Fruit fly (Drosophila melanogaster) whole organism, embryonic: ENCODE measurements around the gene Lamtor4.

Experiments used
- Awh ChIP-seq: fragments of 200-800 bp; sonication (Bioruptor generic); IDR thresholded peaks from 2 replicates; pipeline ENCODE4, ENCODE4 v1.3.6; 2022; ENCODE audit warnings: missing biosample characterization, missing genetic modification characterization
- CG10147 ChIP-seq: fragments of 200-800 bp; sonication (Bioruptor generic); optimal IDR thresholded peaks from 2 replicates; lab custom pipeline; 2019; ENCODE audit warnings: missing biosample characterization, mild to moderate bottlenecking, missing genetic modification characterization, moderate library complexity
- CG10462 ChIP-seq: fragments of 200-800 bp; sonication (Bioruptor generic); optimal IDR thresholded peaks from 2 replicates; lab custom pipeline; 2016; ENCODE audit warnings: missing biosample characterization, missing genetic modification characterization
- CG11093 ChIP-seq: fragments of 200-800 bp; sonication (Bioruptor generic); IDR thresholded peaks from 3 replicates; pipeline ENCODE4 v1.3.6; 2022; ENCODE audit warnings: missing biosample characterization, missing genetic modification characterization
- CG1233 ChIP-seq: fragments of 200-800 bp; sonication (Bioruptor generic); optimal IDR thresholded peaks from 4 replicates; lab custom pipeline; 2018; ENCODE audit warnings: missing biosample characterization, mild to moderate bottlenecking, missing genetic modification characterization
- CG13123 ChIP-seq: fragments of 200-800 bp; sonication (Bioruptor generic); optimal IDR thresholded peaks from 2 replicates; lab custom pipeline; 2016; ENCODE audit warnings: missing biosample characterization, missing genetic modification characterization
- CG14014 ChIP-seq: fragments of 200-800 bp; sonication (Bioruptor generic); IDR thresholded peaks from 2 replicates; pipeline ENCODE4 v1.3.6; 2022; ENCODE audit warnings: missing biosample characterization, missing genetic modification characterization
- CG15011 ChIP-seq: fragments of 200-800 bp; sonication (Bioruptor generic); optimal IDR thresholded peaks from 3 replicates; lab custom pipeline; 2018; ENCODE audit warnings: missing biosample characterization, mild to moderate bottlenecking, missing genetic modification characterization
- CG17359 ChIP-seq: fragments of 200-800 bp; sonication (Bioruptor generic); optimal IDR thresholded peaks from 3 replicates; lab custom pipeline; 2018; ENCODE audit warnings: missing biosample characterization, mild to moderate bottlenecking, missing genetic modification characterization, moderate library complexity
- CG17361 ChIP-seq: fragments of 200-800 bp; sonication (Bioruptor generic); IDR thresholded peaks from 3 replicates; pipeline ENCODE4 v1.3.6; 2022; ENCODE audit warnings: missing biosample characterization, missing genetic modification characterization
- CG17568 ChIP-seq: fragments of 200-800 bp; sonication (Bioruptor generic); optimal IDR thresholded peaks from 2 replicates; lab custom pipeline; 2018; ENCODE audit warnings: missing biosample characterization, mild to moderate bottlenecking, missing genetic modification characterization, moderate library complexity
- CG2875 ChIP-seq: fragments of 200-800 bp; sonication (Bioruptor generic); optimal IDR thresholded peaks from 2 replicates; lab custom pipeline; 2017; ENCODE audit warnings: missing biosample characterization, mild to moderate bottlenecking, missing genetic modification characterization, missing genetic modification reagents
- CG31365 ChIP-seq: fragments of 200-800 bp; sonication (Bioruptor generic); optimal IDR thresholded peaks from 2 replicates; lab custom pipeline; 2018; ENCODE audit warnings: missing biosample characterization, mild to moderate bottlenecking, missing genetic modification characterization
- CG32767 ChIP-seq: fragments of 200-800 bp; sonication (Bioruptor generic); IDR thresholded peaks from 2 replicates; pipeline ENCODE4 v1.3.6; 2022; ENCODE audit warnings: missing biosample characterization, missing genetic modification characterization
- CG3995 ChIP-seq: fragments of 200-800 bp; sonication (Bioruptor generic); optimal IDR thresholded peaks from 3 replicates; lab custom pipeline; 2016; ENCODE audit warnings: missing biosample characterization, missing genetic modification characterization
- CG4360 ChIP-seq: fragments of 200-800 bp; sonication (Bioruptor generic); IDR thresholded peaks from 2 replicates; pipeline ENCODE4 v1.3.6; 2022; ENCODE audit warnings: missing biosample characterization, missing genetic modification characterization
- CG4424 ChIP-seq: fragments of 200-800 bp; sonication (Bioruptor generic); optimal IDR thresholded peaks from 3 replicates; lab custom pipeline; 2016; ENCODE audit warnings: missing biosample characterization, missing genetic modification characterization
- CG4820 ChIP-seq: fragments of 200-800 bp; sonication (Bioruptor generic); optimal IDR thresholded peaks from 3 replicates; lab custom pipeline; 2016; ENCODE audit warnings: missing biosample characterization, missing genetic modification characterization
- CG5953 ChIP-seq: fragments of 200-800 bp; sonication (Bioruptor generic); IDR thresholded peaks from 2 replicates; pipeline ENCODE4 v1.3.6; 2022; ENCODE audit warnings: missing biosample characterization, missing genetic modification characterization
- CG6254 ChIP-seq: fragments of 200-800 bp; sonication (Bioruptor generic); optimal IDR thresholded peaks from 3 replicates; lab custom pipeline; 2017; ENCODE audit warnings: mild to moderate bottlenecking, missing biosample characterization, missing genetic modification reagents, missing genetic modification characterization
- CG6765 ChIP-seq: fragments of 200-800 bp; sonication (Bioruptor generic); optimal IDR thresholded peaks from 3 replicates; lab custom pipeline; 2017; ENCODE audit warnings: missing biosample characterization, mild to moderate bottlenecking, missing genetic modification characterization
- CG9876 ChIP-seq: fragments of 200-800 bp; sonication (Bioruptor generic); optimal IDR thresholded peaks from 2 replicates; lab custom pipeline; 2016; ENCODE audit warnings: missing biosample characterization, missing genetic modification characterization
- CG9932 ChIP-seq: fragments of 200-800 bp; sonication (Bioruptor generic); IDR thresholded peaks from 2 replicates; pipeline ENCODE4 v1.3.6; 2022; ENCODE audit warnings: missing biosample characterization, missing genetic modification characterization
- Dbx ChIP-seq: fragments of 200-800 bp; sonication (Bioruptor generic); IDR thresholded peaks from 3 replicates; pipeline ENCODE4 v1.3.6; 2022; ENCODE audit warnings: missing biosample characterization, missing genetic modification characterization
- Dfd ChIP-seq, 2 experiments: fragments of >200 bp; optimal IDR thresholded peaks; 2 replicates each; lab custom pipeline; 2017; ENCODE audit warnings: missing biosample characterization in 2 of 2, missing genetic modification characterization in 2 of 2
- Dref ChIP-seq: fragments of 200-800 bp; sonication (Bioruptor generic); IDR thresholded peaks from 2 replicates; pipeline ENCODE4 v1.3.6; 2022; ENCODE audit warnings: missing biosample characterization, missing genetic modification characterization
- Ets65A ChIP-seq: fragments of 200-800 bp; sonication (Bioruptor generic); peaks from one replicate; lab custom pipeline; 2016; ENCODE audit warnings: missing biosample characterization, missing genetic modification characterization
- Lhr ChIP-seq: fragments of 200-800 bp; sonication (Bioruptor generic); optimal IDR thresholded peaks from 3 replicates; lab custom pipeline; 2017; ENCODE audit warnings: mild to moderate bottlenecking, missing biosample characterization, missing genetic modification reagents, missing genetic modification characterization
- Med ChIP-seq: fragments of 200-800 bp; sonication (Bioruptor generic); peaks from one replicate; lab custom pipeline; 2016; ENCODE audit warnings: missing biosample characterization, missing genetic modification characterization, mild to moderate bottlenecking, inconsistent platforms, moderate library complexity
- NK7.1 ChIP-seq: fragments of 200-800 bp; sonication (Bioruptor generic); optimal IDR thresholded peaks from 3 replicates; lab custom pipeline; 2016; ENCODE audit warnings: missing biosample characterization, missing genetic modification characterization
- NfI ChIP-seq: fragments of 200-800 bp; sonication (Bioruptor generic); optimal IDR thresholded peaks from 3 replicates; lab custom pipeline; 2018; ENCODE audit warnings: missing biosample characterization, mild to moderate bottlenecking, missing genetic modification characterization, moderate library complexity
- Oli ChIP-seq: fragments of 200-800 bp; sonication (Bioruptor generic); optimal IDR thresholded peaks from 2 replicates; lab custom pipeline; 2018; ENCODE audit warnings: missing biosample characterization, mild to moderate bottlenecking, missing genetic modification characterization, moderate library complexity
- Sry-δ ChIP-seq: fragments of 200-800 bp; sonication (Bioruptor generic); optimal IDR thresholded peaks from 2 replicates; lab custom pipeline; 2016; ENCODE audit warnings: missing biosample characterization, missing genetic modification characterization
- bsh ChIP-seq, 2 experiments: fragments of 200-800 bp; sonication (Bioruptor generic); optimal IDR thresholded peaks; 2 replicates each; lab custom pipeline; 2017 to 2018; ENCODE audit warnings: mild to moderate bottlenecking in 2 of 2, missing biosample characterization in 2 of 2, missing genetic modification characterization in 2 of 2, moderate library complexity in 1 of 2
- chn ChIP-seq: fragments of 200-800 bp; sonication (Bioruptor generic); optimal IDR thresholded peaks from 2 replicates; lab custom pipeline; 2016; ENCODE audit warnings: missing biosample characterization, missing genetic modification characterization
- fd3F ChIP-seq: fragments of 200-800 bp; sonication (Bioruptor generic); optimal IDR thresholded peaks from 2 replicates; lab custom pipeline; 2018; ENCODE audit warnings: missing biosample characterization, mild to moderate bottlenecking, missing genetic modification characterization, moderate library complexity
- gcm ChIP-seq: fragments of 200-800 bp; sonication (Bioruptor generic); optimal IDR thresholded peaks from 2 replicates; lab custom pipeline; 2019; ENCODE audit warnings: missing biosample characterization, mild to moderate bottlenecking, missing genetic modification characterization, moderate library complexity
- gfzf ChIP-seq: fragments of 200-800 bp; sonication (Bioruptor generic); optimal IDR thresholded peaks from 2 replicates; lab custom pipeline; 2016; ENCODE audit warnings: missing biosample characterization, mild to moderate bottlenecking, missing genetic modification characterization, moderate library complexity
- grau ChIP-seq: fragments of 200-800 bp; optimal IDR thresholded peaks from 3 replicates; lab custom pipeline; 2019; ENCODE audit warnings: missing biosample characterization, mild to moderate bottlenecking, missing genetic modification characterization, moderate library complexity
- gsb ChIP-seq: fragments of 200-800 bp; sonication (Bioruptor generic); IDR thresholded peaks from 2 replicates; pipeline ENCODE4 v1.3.6; 2022; ENCODE audit warnings: missing biosample characterization, missing genetic modification characterization
- ind ChIP-seq: fragments of 200-800 bp; sonication (Bioruptor generic); optimal IDR thresholded peaks from 3 replicates; lab custom pipeline; 2016; ENCODE audit warnings: missing biosample characterization, missing genetic modification characterization
- klu ChIP-seq: fragments of 200-800 bp; sonication (Bioruptor generic); IDR thresholded peaks from 2 replicates; pipeline ENCODE4 v1.3.6; 2022; ENCODE audit warnings: missing biosample characterization, missing genetic modification characterization
- lbe ChIP-seq: fragments of 200-800 bp; sonication (Bioruptor generic); optimal IDR thresholded peaks from 2 replicates; lab custom pipeline; 2016; ENCODE audit warnings: missing biosample characterization, mild to moderate bottlenecking, missing genetic modification characterization
- lola ChIP-seq, 3 experiments: fragments of >200 bp in 2 of 3; fragments of 200-800 bp in 1 of 3; sonication (Bioruptor generic) in 1 of 3; optimal IDR thresholded peaks; 2 replicates each; lab custom pipeline; 2017 to 2019; ENCODE audit warnings: missing biosample characterization in 3 of 3, missing genetic modification characterization in 3 of 3, mild to moderate bottlenecking in 1 of 3, moderate library complexity in 1 of 3
- pho ChIP-seq: fragments of 200-800 bp; sonication (Bioruptor generic); optimal IDR thresholded peaks from 2 replicates; lab custom pipeline; 2016; ENCODE audit warnings: missing biosample characterization, missing genetic modification characterization
- sna ChIP-seq: fragments of 200-800 bp; sonication (Bioruptor generic); IDR thresholded peaks from 2 replicates; pipeline ENCODE4 v1.3.6; 2022; ENCODE audit warnings: missing biosample characterization, missing genetic modification characterization; ENCODE audit not compliant: partially characterized antibody
- stwl ChIP-seq: fragments of 200-800 bp; sonication (Bioruptor generic); optimal IDR thresholded peaks from 3 replicates; lab custom pipeline; 2018; ENCODE audit warnings: missing biosample characterization, mild to moderate bottlenecking, missing genetic modification characterization, moderate library complexity
- twi ChIP-seq: fragments of 200-800 bp; optimal IDR thresholded peaks from 2 replicates; lab custom pipeline; 2019; ENCODE audit warnings: missing biosample characterization, mild to moderate bottlenecking, missing genetic modification characterization, moderate library complexity
- unc-4 ChIP-seq: fragments of 200-800 bp; sonication (Bioruptor generic); IDR thresholded peaks from 2 replicates; pipeline ENCODE4 v1.3.6; 2022; ENCODE audit warnings: missing biosample characterization, missing genetic modification characterization; ENCODE audit not compliant: partially characterized antibody
- z ChIP-seq: fragments of 200-800 bp; sonication (Bioruptor generic); IDR thresholded peaks from 3 replicates; pipeline ENCODE4 v1.3.6; 2022; ENCODE audit warnings: missing biosample characterization, missing genetic modification characterization
- zen2 ChIP-seq: fragments of 200-800 bp; sonication (Bioruptor generic); IDR thresholded peaks from 3 replicates; pipeline ENCODE4 v1.3.6; 2022; ENCODE audit warnings: missing biosample characterization, missing genetic modification characterization; ENCODE audit not compliant: partially characterized antibody

Lamtor4 gene

DNA sequence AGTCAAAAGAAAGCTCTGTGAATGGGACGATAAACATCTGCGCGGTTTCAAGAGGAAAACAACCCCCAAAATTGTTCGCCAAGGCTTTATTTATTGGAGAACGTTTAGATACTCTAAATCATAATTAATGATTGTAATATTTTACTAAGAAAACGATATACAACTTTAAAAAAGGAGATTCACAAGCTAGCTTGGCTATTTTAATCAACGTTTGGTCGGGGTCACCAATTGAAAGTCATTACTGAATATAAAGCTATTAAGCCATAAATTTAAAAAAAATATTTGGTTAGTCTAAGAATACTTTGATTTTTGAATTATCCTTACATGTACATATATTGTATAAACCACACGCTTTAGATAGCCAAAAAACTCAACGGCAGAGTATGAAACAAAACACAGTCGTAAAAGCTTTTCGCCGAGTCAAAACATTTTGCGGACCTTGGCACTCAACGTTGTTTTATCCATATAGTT, 4.5 kb upstream of the Lamtor4 start, which contains the start of gene Fie (continued):
- TF ChIP-seq Oli (tag; lab: Kevin White, UChicago) (peak; percentile 80), gsb (GFP tag; lab: Robert Waterston, UW) (no peak), sna (GFP tag; lab: Robert Waterston, UW) (no peak), NfI (GFP tag; lab: Kevin White, UChicago) (peak; percentile 68), lola (GFP tag; optimal IDR thresholded peaks at IDR 0.05; lab: Kevin White, UChicago) (peak in 1 of 3 experiments; percentile 31), zen2 (GFP tag; lab: Robert Waterston, UW) (no peak), CG11093 (GFP tag; lab: Robert Waterston, UW) (no peak), chn (GFP tag; lab: Kevin White, UChicago) (peak; percentile 51), lbe (GFP tag; lab: Kevin White, UChicago) (no peak), twi (tag; lab: Kevin White, UChicago) (no peak), CG17361 (peak; percentile 72), CG4424 (GFP tag; lab: Kevin White, UChicago) (peak; percentile 26), CG17568 (no peak), CG10462 (GFP tag; lab: Kevin White, UChicago) (no peak), CG4820 (GFP tag; lab: Kevin White, UChicago) (peak; percentile 29), bsh (GFP tag; optimal IDR thresholded peaks at IDR 0.05; lab: Kevin White, UChicago) (peak in 1 of 2 experiments; percentile 45), grau (tag; lab: Kevin White, UChicago) (peak; percentile 84), CG17359 (peak; percentile 60), CG9932 (peak; percentile 40; the same call in 1 of the 2 replicates), CG6765 (GFP tag; lab: Kevin White, UChicago) (peak; percentile 53), Sry-δ (no peak), Ets65A (peak; percentile 59), Awh (GFP tag; lab: Robert Waterston, UW) (0 out of 2 replicates have a peak, but pooled peaks have one; percentile 16), unc-4 (GFP tag; lab: Robert Waterston, UW) (no peak), Lhr (GFP tag; lab: Kevin White, UChicago) (no peak), CG5953 (GFP tag; lab: Robert Waterston, UW) (no peak), z (no peak), Med (GFP tag; lab: Kevin White, UChicago) (peak; percentile 89), CG14014 (GFP tag; lab: Robert Waterston, UW) (no peak), CG13123 (GFP tag; lab: Kevin White, UChicago) (no peak), CG9876 (GFP tag; lab: Kevin White, UChicago) (no peak), CG6254 (GFP tag; lab: Kevin White, UChicago) (no peak), CG31365 (no peak), NK7.1 (GFP tag; lab: Kevin White, UChicago) (no peak), CG2875 (peak; percentile 3), CG1233 (GFP tag; lab: Kevin White, UChicago) (peak; percentile 61), gfzf (GFP tag; lab: Kevin White, UChicago) (no peak), gcm (GFP tag; lab: Kevin White, UChicago) (peak; percentile 13), CG10147 (GFP tag; lab: Kevin White, UChicago) (peak; percentile 82), ind (GFP tag; lab: Kevin White, UChicago) (peak; percentile 30), Dbx (GFP tag; lab: Robert Waterston, UW) (no peak), CG15011 (peak; percentile 41), CG4360 (GFP tag; lab: Robert Waterston, UW) (no peak), pho (peak; percentile 47), Dref (GFP tag; lab: Robert Waterston, UW) (no peak), stwl (tag; lab: Kevin White, UChicago) (no peak), klu (GFP tag; lab: Robert Waterston, UW) (no peak), Dfd (GFP tag; optimal IDR thresholded peaks at IDR 0.05; lab: Kevin White, UChicago) (no peak), CG32767 (GFP tag; lab: Robert Waterston, UW) (peak; percentile 58; the same call in 1 of the 2 replicates), fd3F (GFP tag; lab: Kevin White, UChicago) (peak; percentile 57), CG3995 (GFP tag; lab: Kevin White, UChicago) (no peak)
